Fruit fly (Drosophila melanogaster) whole organism, wandering third instar larva: ENCODE measurements around the gene CG1674.
A peak's percentile ranks its signal among the peaks of the same experiment; 100 is the strongest.

Experiments used
- Abd-B ChIP-seq: fragments of >200 bp; optimal IDR thresholded peaks from 2 replicates; lab custom pipeline; 2017; ENCODE audit warnings: missing biosample characterization, missing genetic modification characterization
- CG32264 ChIP-seq: fragments of 200-800 bp; sonication (Bioruptor generic); optimal IDR thresholded peaks from 2 replicates; lab custom pipeline; 2016; ENCODE audit warnings: missing biosample characterization, missing genetic modification characterization
- CG9705 ChIP-seq: fragments of 200-800 bp; sonication (Bioruptor generic); optimal IDR thresholded peaks from 2 replicates; lab custom pipeline; 2018; ENCODE audit warnings: missing biosample characterization, mild to moderate bottlenecking, missing genetic modification characterization
- CrebA ChIP-seq: fragments of 200-800 bp; sonication (Bioruptor generic); optimal IDR thresholded peaks from 2 replicates; lab custom pipeline; 2016; ENCODE audit warnings: missing biosample characterization, mild to moderate bottlenecking, missing genetic modification characterization, borderline replicate concordance
- Dfd ChIP-seq: fragments of >200 bp; optimal IDR thresholded peaks from 2 replicates; lab custom pipeline; 2017; ENCODE audit warnings: missing biosample characterization, missing genetic modification characterization
- Dif ChIP-seq: fragments of 200-275, 200-300 bp; sonication (Bioruptor generic); optimal IDR thresholded peaks from 2 replicates; lab custom pipeline; 2018; ENCODE audit warnings: missing biosample characterization, missing genetic modification characterization; ENCODE audit not compliant: partially characterized antibody
- HLH106 ChIP-seq: fragments of 200-800 bp; optimal IDR thresholded peaks from 3 replicates; lab custom pipeline; 2019; ENCODE audit warnings: missing biosample characterization, mild to moderate bottlenecking, missing genetic modification characterization, moderate library complexity
- Hnf4 ChIP-seq: fragments of 200-800 bp; sonication (Bioruptor generic); optimal IDR thresholded peaks from 2 replicates; lab custom pipeline; 2016; ENCODE audit warnings: missing biosample characterization, mild to moderate bottlenecking, missing genetic modification characterization
- Hr78 ChIP-seq: fragments of >200 bp; optimal IDR thresholded peaks from 2 replicates; lab custom pipeline; 2017; ENCODE audit warnings: missing biosample characterization, missing genetic modification characterization
- Jra ChIP-seq: sonication (Bioruptor generic); optimal IDR thresholded peaks from 2 replicates; lab custom pipeline; 2016; ENCODE audit warnings: missing biosample characterization, missing genetic modification characterization
- Mio ChIP-seq: sonication (Bioruptor generic); optimal IDR thresholded peaks from 2 replicates; lab custom pipeline; 2016; ENCODE audit warnings: missing biosample characterization, missing genetic modification characterization
- Myc ChIP-seq: fragments of >200 bp; optimal IDR thresholded peaks from 2 replicates; lab custom pipeline; 2017
- N ChIP-seq: fragments of >200 bp; optimal IDR thresholded peaks from 2 replicates; lab custom pipeline; 2018; ENCODE audit warnings: missing biosample characterization, missing external identifiers, missing genetic modification characterization
- Vsx2 ChIP-seq: fragments of 200-300, 225-300 bp; sonication (Bioruptor generic); optimal IDR thresholded peaks from 2 replicates; lab custom pipeline; 2018; ENCODE audit warnings: missing biosample characterization, missing genetic modification characterization; ENCODE audit not compliant: partially characterized antibody
- br ChIP-seq: fragments of 200-800 bp; sonication (Bioruptor generic); optimal IDR thresholded peaks from 2 replicates; lab custom pipeline; 2016; ENCODE audit warnings: missing biosample characterization, missing genetic modification characterization
- dl ChIP-seq, 2 experiments: fragments of 175-275, 200-275 bp in 1 of 2; fragments of 200-275 bp in 1 of 2; sonication (Bioruptor generic); optimal IDR thresholded peaks; lab custom pipeline; 2018; ENCODE audit warnings: mild to moderate bottlenecking in 2 of 2, missing biosample characterization in 2 of 2, missing genetic modification characterization in 2 of 2, moderate library complexity in 2 of 2; ENCODE audit not compliant: partially characterized antibody in 2 of 2, insufficient read depth in 1 of 2
- dmrt93B ChIP-seq: fragments of 200-800 bp; sonication (Bioruptor generic); optimal IDR thresholded peaks from 2 replicates; lab custom pipeline; 2018; ENCODE audit warnings: missing biosample characterization, mild to moderate bottlenecking, missing genetic modification characterization
- dsf ChIP-seq: sonication (Bioruptor generic); optimal IDR thresholded peaks from 2 replicates; lab custom pipeline; 2016; ENCODE audit warnings: missing biosample characterization, missing genetic modification characterization, borderline replicate concordance
- ey ChIP-seq: fragments of 200-800 bp; sonication (Bioruptor generic); optimal IDR thresholded peaks from 2 replicates; lab custom pipeline; 2016; ENCODE audit warnings: missing biosample characterization, missing genetic modification characterization
- fru ChIP-seq: fragments of 200-800 bp; sonication (Bioruptor generic); optimal IDR thresholded peaks from 3 replicates; lab custom pipeline; 2016; ENCODE audit warnings: missing biosample characterization, mild to moderate bottlenecking, missing genetic modification characterization
- h ChIP-seq: fragments of 200-800 bp; sonication (Bioruptor generic); optimal IDR thresholded peaks from 3 replicates; lab custom pipeline; 2016; ENCODE audit warnings: missing biosample characterization, mild to moderate bottlenecking, missing genetic modification characterization
- jim ChIP-seq: fragments of 175-275, 200-325 bp; sonication (Bioruptor generic); optimal IDR thresholded peaks from 2 replicates; lab custom pipeline; 2016; ENCODE audit warnings: missing biosample characterization, mild to moderate bottlenecking, missing genetic modification characterization
- pan ChIP-seq: fragments of >200 bp; optimal IDR thresholded peaks from 2 replicates; lab custom pipeline; 2017
- psq ChIP-seq: fragments of 200-800 bp; sonication (Bioruptor generic); optimal IDR thresholded peaks from 3 replicates; lab custom pipeline; 2017; ENCODE audit warnings: missing biosample characterization, mild to moderate bottlenecking, missing genetic modification characterization, moderate library complexity
- rgr ChIP-seq: fragments of 200-800 bp; sonication (Bioruptor generic); optimal IDR thresholded peaks from 3 replicates; lab custom pipeline; 2016; ENCODE audit warnings: missing biosample characterization, mild to moderate bottlenecking, missing genetic modification characterization
- sage ChIP-seq: fragments of 200-800 bp; sonication (Bioruptor generic); optimal IDR thresholded peaks from 2 replicates; lab custom pipeline; 2016; ENCODE audit warnings: missing biosample characterization, mild to moderate bottlenecking, missing genetic modification characterization
- sv ChIP-seq: fragments of 200-800 bp; sonication (Bioruptor generic); optimal IDR thresholded peaks from 3 replicates; lab custom pipeline; 2016; ENCODE audit warnings: missing biosample characterization, missing genetic modification characterization
- tai ChIP-seq: sonication (Bioruptor generic); optimal IDR thresholded peaks from 2 replicates; lab custom pipeline; 2016; ENCODE audit warnings: missing biosample characterization, missing genetic modification characterization
- usp ChIP-seq: fragments of >200 bp; optimal IDR thresholded peaks from 2 replicates; lab custom pipeline; 2017; ENCODE audit warnings: missing biosample characterization, missing genetic modification characterization
- woc ChIP-seq: sonication (Bioruptor generic); optimal IDR thresholded peaks from 2 replicates; lab custom pipeline; 2016; ENCODE audit warnings: missing biosample characterization, mild to moderate bottlenecking, missing genetic modification characterization

CG1674 gene

DNA sequence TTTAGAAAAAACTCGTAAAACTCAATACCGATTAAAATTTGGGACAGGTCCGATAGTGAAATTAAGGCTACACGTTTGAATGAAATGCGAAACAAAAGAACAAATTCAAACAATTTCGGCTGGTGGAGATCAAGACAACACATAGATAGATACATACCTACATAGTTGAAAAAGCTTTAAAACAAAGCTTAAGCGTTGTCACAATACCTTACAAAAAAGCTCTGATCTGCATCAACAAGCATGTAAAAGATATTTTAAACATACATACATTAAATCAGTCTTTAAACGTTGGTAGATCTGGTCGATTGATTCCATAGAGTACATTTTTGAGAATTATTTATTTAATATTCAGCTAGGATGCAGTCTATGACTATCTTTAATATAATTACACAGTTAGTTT is 2.9 kb upstream of the CG1674 start, which contains the start of the genes CG31999 and yellow-h:
TSS of gene CG31999 (minus strand) at position 101 of the 400 bp plus-strand sequence.
TSS of gene yellow-h (plus strand) at position 275 of the 400 bp plus-strand sequence.
- TF ChIP-seq pan (lab: Kevin White, UChicago) = peak; percentile 23
- no peak for TF ChIP-seq ey
- TF ChIP-seq sage (GFP tag; lab: Kevin White, UChicago) = no peak
- TF ChIP-seq, all 38 proteins: peak for 1

- TF ChIP-seq tai (GFP tag; lab: Kevin White, UChicago) = no peak
- no peak for TF ChIP-seq Mio (GFP tag; lab: Kevin White, UChicago)
- no peak for TF ChIP-seq psq (GFP tag; lab: Kevin White, UChicago)
These were observed 655 bp downstream of the CG1674 start for dm6 chr4:231185-231584.

dm6 chr4:238400-238799 is 7.9 kb downstream of the CG1674 start:
- TF ChIP-seq Hnf4 (GFP tag; lab: Kevin White, UChicago) = no peak
- no peak for TF ChIP-seq rgr
- no peak for TF ChIP-seq HLH106 (tag; lab: Kevin White, UChicago)
- no peak for TF ChIP-seq woc (GFP tag; lab: Kevin White, UChicago)
- TF ChIP-seq usp (GFP tag; lab: Kevin White, UChicago) = no peak
- no peak for TF ChIP-seq dsf (GFP tag; lab: Kevin White, UChicago)
- TF ChIP-seq br (GFP tag; lab: Kevin White, UChicago) = no peak
- no peak for TF ChIP-seq Jra
- no peak for TF ChIP-seq psq (GFP tag; lab: Kevin White, UChicago)
- no peak for TF ChIP-seq Abd-B
- no peak for TF ChIP-seq jim
- TF ChIP-seq N = no peak
- TF ChIP-seq dl (GFP tag; optimal IDR thresholded peaks at IDR 0.05; lab: Kevin White, UChicago; ENCODE audit: insufficient read depth in 1 of 2, partially characterized antibody in 2 of 2) = no peak
- no peak for TF ChIP-seq pan (lab: Kevin White, UChicago)
- no peak for TF ChIP-seq Hr78
- TF ChIP-seq CrebA (GFP tag; lab: Kevin White, UChicago) = no peak

DNA sequence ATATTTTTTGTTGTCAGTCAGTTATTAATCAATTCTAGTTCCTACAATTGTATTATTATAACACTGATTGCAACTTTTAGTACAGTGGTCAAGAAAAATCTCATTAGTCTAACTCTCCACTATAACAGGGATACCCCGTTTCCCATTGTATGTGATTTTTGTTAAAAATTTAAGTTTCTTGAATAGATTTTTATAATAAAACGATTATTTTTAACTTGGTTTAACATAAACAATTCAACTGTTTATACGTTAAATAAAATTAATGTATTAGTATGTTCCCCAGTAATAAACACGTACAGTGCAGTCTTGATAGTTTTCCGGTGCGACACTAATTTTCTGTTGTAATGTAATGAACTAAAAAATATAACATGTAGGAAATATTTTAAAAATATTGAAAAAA is 10.3 kb downstream of the CG1674 start:
- TF ChIP-seq tai (GFP tag; lab: Kevin White, UChicago) = no peak

dm6 chr4:253176-253575 is 22.6 kb downstream of the CG1674 start, which contains the start of gene dpr7:
dpr7 (minus strand) TSS chr4:253329.
- TF ChIP-seq Myc (lab: Kevin White, UChicago) (no peak), h (no peak), usp (GFP tag; lab: Kevin White, UChicago) (no peak), CG32264 (GFP tag; lab: Kevin White, UChicago) (no peak), br (GFP tag; lab: Kevin White, UChicago) (no peak), Mio (GFP tag; lab: Kevin White, UChicago) (no peak), Hnf4 (GFP tag; lab: Kevin White, UChicago) (no peak), psq (GFP tag; lab: Kevin White, UChicago) (no peak), pan (lab: Kevin White, UChicago) (no peak), sv (GFP tag; lab: Kevin White, UChicago) (no peak), fru (GFP tag; lab: Kevin White, UChicago) (no peak), CG9705 (GFP tag; lab: Kevin White, UChicago) (no peak), Vsx2 (GFP tag; lab: Kevin White, UChicago) (no peak), Dif (GFP tag; lab: Kevin White, UChicago) (no peak), CrebA (GFP tag; lab: Kevin White, UChicago) (no peak), dmrt93B (GFP tag; lab: Kevin White, UChicago) (no peak), sage (GFP tag; lab: Kevin White, UChicago) (no peak), Dfd (GFP tag; lab: Kevin White, UChicago) (no peak), tai (GFP tag; lab: Kevin White, UChicago) (no peak), dl (GFP tag; optimal IDR thresholded peaks at IDR 0.05; lab: Kevin White, UChicago; ENCODE audit: insufficient read depth in 1 of 2, partially characterized antibody in 2 of 2) (no peak)

DNA sequence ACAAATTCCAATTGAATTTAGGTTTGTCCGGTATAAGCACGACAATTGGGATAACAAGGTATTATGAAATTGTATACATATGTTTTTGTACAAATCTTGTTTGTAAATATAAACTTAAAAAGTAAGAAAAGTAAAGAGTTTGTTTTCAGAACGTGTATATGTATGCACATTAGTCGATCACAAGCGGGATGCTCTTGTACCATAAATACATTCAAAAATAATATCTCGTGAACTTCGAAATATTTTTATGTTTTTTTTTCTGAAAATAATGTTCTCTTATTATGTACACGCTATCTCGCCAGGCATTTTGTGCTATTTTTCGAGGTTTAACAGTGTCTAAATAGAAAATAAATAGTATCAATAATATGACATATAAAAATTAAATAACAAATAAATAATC is 24.2 kb downstream of the CG1674 start, which contains the start of gene RhoGAP102A:
TSS of gene RhoGAP102A (plus strand) at position 301 of the 400 bp plus-strand sequence.
- no peak for TF ChIP-seq Myc (lab: Kevin White, UChicago)
- TF ChIP-seq, all 38 proteins: peak for 0
